Worm (Caenorhabditis elegans): ENCODE data around the gene F57H12.6.

ce11 chrIV:8022035-8022673, 46.0 kb upstream of the F57H12.6 start, which contains the start of gene C26B2.2:
- TF ChIP-seq ama-1 (optimal IDR thresholded peaks at IDR 0.05) (no peak), tbx-11 (GFP tag; IDR thresholded peaks at IDR 0.05) (no peak), ceh-36 (tag; optimal IDR thresholded peaks at IDR 0.05) (peak; percentile 55), F13C5.2 (tag; optimal IDR thresholded peaks at IDR 0.05) (no peak), flt-1 (GFP tag; IDR thresholded peaks at IDR 0.05) (no peak), B0310.2 (tag; optimal IDR thresholded peaks at IDR 0.05) (no peak), ets-7 (tag; optimal IDR thresholded peaks at IDR 0.05) (no peak)

All from whole organism, early embryonic.